Worm (Caenorhabditis elegans) whole organism, L2 larva: ENCODE results near the gene Y38A10A.7.

Experiments used
- C34F6.9 ChIP-seq: fragments of 150-350 bp; optimal IDR thresholded peaks from 2 replicates; lab custom pipeline; 2014; ENCODE audit warnings: missing biosample characterization, missing genetic modification characterization
- F13H6.1 ChIP-seq: sonication (generic microtip); optimal IDR thresholded peaks from 2 replicates; lab custom pipeline; 2016; ENCODE audit warnings: missing genetic modification characterization, missing compliant biosample characterization
- ZK546.5 ChIP-seq: sonication (generic microtip); optimal IDR thresholded peaks from 2 replicates; lab custom pipeline; 2017; ENCODE audit warnings: missing biosample characterization, missing genetic modification characterization
- alr-1 ChIP-seq: fragments of 150-350 bp; optimal IDR thresholded peaks from 2 replicates; lab custom pipeline; 2014; ENCODE audit warnings: missing biosample characterization, missing genetic modification characterization
- aly-2 ChIP-seq: fragments of 150-350 bp; optimal IDR thresholded peaks from 2 replicates; lab custom pipeline; 2014; ENCODE audit warnings: missing biosample characterization, missing genetic modification characterization
- ama-1 ChIP-seq: fragments of 150-350 bp; optimal IDR thresholded peaks from 2 replicates; lab custom pipeline; 2018; ENCODE audit warnings: inconsistent platforms
- blmp-1 ChIP-seq: sonication (generic microtip); optimal IDR thresholded peaks from 2 replicates; lab custom pipeline; 2017; ENCODE audit warnings: missing genetic modification characterization, mild to moderate bottlenecking, missing compliant biosample characterization, antibody characterized with exemption, moderate library complexity; ENCODE audit not compliant: insufficient read depth
- ceh-16 ChIP-seq: fragments of 150-350 bp; optimal IDR thresholded peaks from 2 replicates; lab custom pipeline; 2014; ENCODE audit warnings: missing biosample characterization, missing genetic modification characterization
- ceh-82 ChIP-seq: fragments of 150-350 bp; optimal IDR thresholded peaks from 2 replicates; lab custom pipeline; 2014; ENCODE audit warnings: missing biosample characterization, missing genetic modification characterization
- crh-2 ChIP-seq: sonication (generic microtip); optimal IDR thresholded peaks from 2 replicates; lab custom pipeline; 2017; ENCODE audit warnings: missing biosample characterization, missing genetic modification characterization
- dmd-4 ChIP-seq: sonication (generic microtip); optimal IDR thresholded peaks from 2 replicates; lab custom pipeline; 2017; ENCODE audit warnings: missing biosample characterization, missing genetic modification characterization
- egl-27 ChIP-seq: sonication (generic microtip); optimal IDR thresholded peaks from 3 replicates; lab custom pipeline; 2017; ENCODE audit warnings: missing biosample characterization, missing genetic modification reagents, missing genetic modification characterization
- elt-1 ChIP-seq: fragments of 150-350 bp; optimal IDR thresholded peaks from 2 replicates; lab custom pipeline; 2014; ENCODE audit warnings: missing biosample characterization, missing genetic modification characterization
- elt-3 ChIP-seq: sonication (generic microtip); optimal IDR thresholded peaks from 2 replicates; lab custom pipeline; 2017; ENCODE audit warnings: missing biosample characterization, missing genetic modification characterization
- fos-1 ChIP-seq: fragments of 150-350 bp; optimal IDR thresholded peaks from 2 replicates; lab custom pipeline; 2014; ENCODE audit warnings: missing biosample characterization, missing genetic modification characterization
- gmeb-1 ChIP-seq: fragments of 150-350 bp; optimal IDR thresholded peaks from 2 replicates; lab custom pipeline; 2014; ENCODE audit warnings: missing biosample characterization, missing genetic modification characterization
- lin-11 ChIP-seq: fragments of 150-350 bp; sonication (generic microtip); optimal IDR thresholded peaks from 2 replicates; lab custom pipeline; 2014; ENCODE audit warnings: missing biosample characterization, missing genetic modification characterization, inconsistent platforms, mixed read lengths
- lin-13 ChIP-seq: fragments of 150-350 bp; optimal IDR thresholded peaks from 2 replicates; lab custom pipeline; 2014; ENCODE audit warnings: missing biosample characterization, missing genetic modification reagents, missing genetic modification characterization
- lin-39 ChIP-seq: fragments of 150-350 bp; optimal IDR thresholded peaks from 2 replicates; lab custom pipeline; 2014; ENCODE audit warnings: missing biosample characterization, missing genetic modification reagents, missing genetic modification characterization
- lsy-2 ChIP-seq, 2 experiments: fragments of 150-350 bp in 1 of 2; sonication (generic microtip) in 1 of 2; optimal IDR thresholded peaks; 2 replicates each; lab custom pipeline; 2014 to 2017; ENCODE audit warnings: missing biosample characterization in 2 of 2, missing genetic modification characterization in 2 of 2
- mab-5 ChIP-seq: fragments of 150-350 bp; optimal IDR thresholded peaks from 2 replicates; lab custom pipeline; 2014; ENCODE audit warnings: missing biosample characterization, missing genetic modification characterization
- mbf-1 ChIP-seq: sonication (generic microtip); optimal IDR thresholded peaks from 2 replicates; lab custom pipeline; 2017; ENCODE audit warnings: missing biosample characterization, missing genetic modification characterization
- mdl-1 ChIP-seq, 2 experiments: fragments of 150-350 bp in 1 of 2; sonication (generic microtip) in 1 of 2; optimal IDR thresholded peaks; 2 replicates each; lab custom pipeline; 2017; ENCODE audit warnings: missing biosample characterization in 2 of 2, missing genetic modification characterization in 2 of 2
- nhr-10 ChIP-seq: sonication (generic microtip); optimal IDR thresholded peaks from 2 replicates; lab custom pipeline; 2017; ENCODE audit warnings: missing biosample characterization, missing genetic modification characterization
- nhr-11 ChIP-seq: fragments of 150-350 bp; optimal IDR thresholded peaks from 2 replicates; lab custom pipeline; 2014; ENCODE audit warnings: missing biosample characterization, missing genetic modification characterization
- nhr-12 ChIP-seq: fragments of 150-350 bp; optimal IDR thresholded peaks from 2 replicates; lab custom pipeline; 2014; ENCODE audit warnings: missing biosample characterization, missing genetic modification characterization
- nhr-129 ChIP-seq: fragments of 150-350 bp; optimal IDR thresholded peaks from 2 replicates; lab custom pipeline; 2014; ENCODE audit warnings: missing biosample characterization, missing genetic modification characterization
- nhr-21 ChIP-seq: fragments of 150-350 bp; optimal IDR thresholded peaks from 2 replicates; lab custom pipeline; 2014; ENCODE audit warnings: missing biosample characterization, missing genetic modification characterization
- nhr-23 ChIP-seq: fragments of 150-350 bp; optimal IDR thresholded peaks from 2 replicates; lab custom pipeline; 2014; ENCODE audit warnings: missing biosample characterization, missing genetic modification reagents, missing genetic modification characterization
- nhr-237 ChIP-seq: fragments of 150-350 bp; optimal IDR thresholded peaks from 2 replicates; lab custom pipeline; 2014; ENCODE audit warnings: missing biosample characterization, missing genetic modification characterization
- nhr-25 ChIP-seq: fragments of 150-350 bp; sonication (generic microtip); optimal IDR thresholded peaks from 3 replicates; lab custom pipeline; 2014; ENCODE audit warnings: missing biosample characterization, missing genetic modification characterization
- nhr-6 ChIP-seq: fragments of 150-350 bp; optimal IDR thresholded peaks from 2 replicates; lab custom pipeline; 2014; ENCODE audit warnings: missing biosample characterization, missing genetic modification characterization
- nhr-77 ChIP-seq: fragments of 150-350 bp; optimal IDR thresholded peaks from 2 replicates; lab custom pipeline; 2014; ENCODE audit warnings: missing biosample characterization, missing genetic modification characterization
- peb-1 ChIP-seq: fragments of 150-350 bp; optimal IDR thresholded peaks from 2 replicates; lab custom pipeline; 2014; ENCODE audit warnings: missing biosample characterization, missing genetic modification characterization
- sem-4 ChIP-seq: fragments of 150-350 bp; optimal IDR thresholded peaks from 2 replicates; lab custom pipeline; 2014; ENCODE audit warnings: missing biosample characterization, missing genetic modification reagents, missing genetic modification characterization
- skn-1 ChIP-seq: sonication (generic microtip); optimal IDR thresholded peaks from 2 replicates; lab custom pipeline; 2017; ENCODE audit warnings: missing biosample characterization, missing genetic modification characterization
- sma-9 ChIP-seq, 2 experiments: fragments of 150-350 bp in 1 of 2; sonication (generic microtip) in 1 of 2; optimal IDR thresholded peaks; 2 replicates each; lab custom pipeline; 2014 to 2016; ENCODE audit warnings: missing genetic modification characterization in 2 of 2, mild to moderate bottlenecking in 1 of 2, missing biosample characterization in 1 of 2, missing compliant biosample characterization in 1 of 2, missing genetic modification reagents in 1 of 2, moderate library complexity in 1 of 2
- snpc-4 ChIP-seq: fragments of 150-350 bp; optimal IDR thresholded peaks from 2 replicates; lab custom pipeline; 2014; ENCODE audit warnings: missing biosample characterization, missing genetic modification characterization
- unc-39 ChIP-seq: fragments of 150-350 bp; optimal IDR thresholded peaks from 2 replicates; lab custom pipeline; 2014; ENCODE audit warnings: missing biosample characterization, missing genetic modification characterization
- unc-55 ChIP-seq: fragments of 150-350 bp; sonication (generic microtip); optimal IDR thresholded peaks from 3 replicates; lab custom pipeline; 2014; ENCODE audit warnings: missing biosample characterization, missing genetic modification reagents, missing genetic modification characterization
- unc-62 ChIP-seq: fragments of 150-350 bp; optimal IDR thresholded peaks from 2 replicates; lab custom pipeline; 2014; ENCODE audit warnings: missing biosample characterization, missing genetic modification reagents, missing genetic modification characterization
- zag-1 ChIP-seq: fragments of 150-350 bp; optimal IDR thresholded peaks from 2 replicates; lab custom pipeline; 2014; ENCODE audit warnings: missing biosample characterization, missing genetic modification characterization
- ztf-1 ChIP-seq: fragments of 200-800 bp; sonication (Bioruptor generic); conservative IDR thresholded peaks from 2 replicates; pipeline ENCODE4 v1.3.6; 2022; ENCODE audit warnings: missing genetic modification characterization, missing compliant biosample characterization
- ztf-11 ChIP-seq: sonication (generic microtip); optimal IDR thresholded peaks from 2 replicates; lab custom pipeline; 2017; ENCODE audit warnings: missing biosample characterization, missing genetic modification characterization
- ztf-4 ChIP-seq: fragments of 150-350 bp; optimal IDR thresholded peaks from 2 replicates; lab custom pipeline; 2014; ENCODE audit warnings: missing biosample characterization, missing genetic modification characterization

Y38A10A.7 gene

ce11 chrV:6095829-6096228, at the start of gene Y38A10A.7:
TSS of gene Y38A10A.7 (plus strand) at chrV:6096197.
- no peak for TF ChIP-seq zag-1 (tag; lab: Kevin White, UChicago)
- TF ChIP-seq gmeb-1: peak; percentile 8
- TF ChIP-seq lsy-2 (tag; optimal IDR thresholded peaks at IDR 0.05; lab: Kevin White, UChicago): peak in 1 of 2 experiments; percentile 47
- peak; percentile 9 for TF ChIP-seq crh-2 (tag; lab: Kevin White, UChicago)
- TF ChIP-seq unc-55 (GFP tag; lab: Kevin White, UChicago): peak; percentile 36
- peak; percentile 61 for TF ChIP-seq C34F6.9 (tag; lab: Kevin White, UChicago)

- TF ChIP-seq ceh-16 (tag; lab: Kevin White, UChicago) (no peak), F13H6.1 (tag; lab: Kevin White, UChicago) (no peak), unc-62 (GFP tag; lab: Kevin White, UChicago) (no peak), skn-1 (tag; lab: Kevin White, UChicago) (no peak), nhr-21 (tag; lab: Kevin White, UChicago) (no peak)
- TF ChIP-seq, all 48 proteins: peak for 0
Observed at ce11 chrV:6047818-6048217, 48.2 kb upstream of the Y38A10A.7 start, which contains the start of gene pgap-3. TSS of gene pgap-3 (minus strand) at chrV:6047918.

ce11 chrV:6051159-6051558, 44.8 kb upstream of the Y38A10A.7 start, which contains the start of gene jamp-1:
TSS of gene jamp-1 (minus strand) at chrV:6051259.
- TF ChIP-seq ceh-16 (tag; lab: Kevin White, UChicago): no peak
- TF ChIP-seq lin-13 (GFP tag; lab: Kevin White, UChicago): no peak
- no peak for TF ChIP-seq aly-2

ce11 chrV:6053188-6053687, 42.8 kb upstream of the Y38A10A.7 start, which contains the start of gene seip-1:
TSS of gene seip-1 (minus strand) at chrV:6053238.
- no peak for TF ChIP-seq lin-39 (tag; lab: Kevin White, UChicago)
- no peak for TF ChIP-seq elt-3
- peak; percentile 89 for TF ChIP-seq nhr-129
- no peak for TF ChIP-seq nhr-237
- peak; percentile 97 for TF ChIP-seq C34F6.9 (tag; lab: Kevin White, UChicago)
- no peak for TF ChIP-seq nhr-12 (tag; lab: Kevin White, UChicago)
- peak; percentile 22 for TF ChIP-seq egl-27
- peak; percentile 10 for TF ChIP-seq nhr-77 (tag; lab: Kevin White, UChicago)
- no peak for TF ChIP-seq ama-1 (lab: Kevin White, UChicago)
- TF ChIP-seq ceh-82 (tag; lab: Kevin White, UChicago): peak; percentile 17
- TF ChIP-seq dmd-4 (tag; lab: Kevin White, UChicago): no peak
- TF ChIP-seq mbf-1 (tag; lab: Kevin White, UChicago): no peak
- TF ChIP-seq snpc-4 (tag; lab: Kevin White, UChicago): peak; percentile 22
- peak; percentile 32 for TF ChIP-seq ceh-16 (tag; lab: Kevin White, UChicago)
- TF ChIP-seq nhr-25 (tag; lab: Kevin White, UChicago): peak; percentile 73
- TF ChIP-seq lsy-2 (tag; optimal IDR thresholded peaks at IDR 0.05; lab: Kevin White, UChicago): peak; percentile 43 to 91
- peak; percentile 59 for TF ChIP-seq nhr-6
- TF ChIP-seq zag-1 (tag; lab: Kevin White, UChicago): peak; percentile 89
- TF ChIP-seq aly-2: no peak
- no peak for TF ChIP-seq alr-1 (tag; lab: Kevin White, UChicago)
- TF ChIP-seq nhr-23 (tag; lab: Kevin White, UChicago): no peak
- peak; percentile 81 for TF ChIP-seq F13H6.1 (tag; lab: Kevin White, UChicago)
- no peak for TF ChIP-seq nhr-10 (tag; lab: Kevin White, UChicago)
- TF ChIP-seq ztf-4 (tag; lab: Kevin White, UChicago): peak; percentile 73
- no peak for TF ChIP-seq ZK546.5 (tag; lab: Kevin White, UChicago)
- peak; percentile 97 for TF ChIP-seq unc-55 (GFP tag; lab: Kevin White, UChicago)
- no peak for TF ChIP-seq ztf-1 (GFP tag; lab: Robert Waterston, UW)
- TF ChIP-seq lin-13 (GFP tag; lab: Kevin White, UChicago): peak; percentile 85
- no peak for TF ChIP-seq ztf-11 (tag; lab: Kevin White, UChicago)
- TF ChIP-seq skn-1 (tag; lab: Kevin White, UChicago): peak; percentile 47
- TF ChIP-seq mdl-1 (tag; optimal IDR thresholded peaks at IDR 0.05; lab: Kevin White, UChicago): peak in 1 of 2 experiments; percentile 31
- TF ChIP-seq mab-5: peak; percentile 91
- peak; percentile 18 for TF ChIP-seq blmp-1
- no peak for TF ChIP-seq peb-1
- peak; percentile 87 for TF ChIP-seq sem-4 (tag; lab: Kevin White, UChicago)
- peak; percentile 90 for TF ChIP-seq sma-9 (GFP tag; optimal IDR thresholded peaks at IDR 0.05; lab: Kevin White, UChicago)
- no peak for TF ChIP-seq sma-9 (tag; optimal IDR thresholded peaks at IDR 0.05; lab: Kevin White, UChicago)
- peak; percentile 89 for TF ChIP-seq crh-2 (tag; lab: Kevin White, UChicago)
- TF ChIP-seq gmeb-1: peak; percentile 68
- no peak for TF ChIP-seq nhr-11
- peak; percentile 49 for TF ChIP-seq lin-11 (tag; lab: Kevin White, UChicago)
- TF ChIP-seq fos-1: peak; percentile 97
- no peak for TF ChIP-seq unc-39 (tag; lab: Kevin White, UChicago)
- TF ChIP-seq elt-1 (tag; lab: Kevin White, UChicago): no peak
- TF ChIP-seq unc-62 (GFP tag; lab: Kevin White, UChicago): no peak
